Worm (Caenorhabditis elegans): ENCODE results near the gene tph-1.

tph-1 gene

ce11 chrII:7575614-7576013 lies 26.5 kb downstream of the tph-1 start, which contains the start of gene F35D2.1:
Gene F35D2.1, plus strand, starts transcription at chrII:7575914.
- no peak for TF ChIP-seq pha-4 (GFP tag; IDR thresholded peaks at IDR 0.05)
- TF ChIP-seq pha-4 (tag; optimal IDR thresholded peaks at IDR 0.05): no peak
- TF ChIP-seq snpc-1.2 (GFP tag; IDR thresholded peaks at IDR 0.05): no peak
- no peak for TF ChIP-seq zfp-2 (tag; optimal IDR thresholded peaks at IDR 0.05)
- TF ChIP-seq Y105C5A.15 (GFP tag; IDR thresholded peaks at IDR 0.05): no peak
- no peak for TF ChIP-seq duxl-1 (tag; optimal IDR thresholded peaks at IDR 0.05; ENCODE audit: poor library complexity)
- TF ChIP-seq spr-1 (tag; optimal IDR thresholded peaks at IDR 0.05): no peak
- TF ChIP-seq Y48G9A.11 (GFP tag; IDR thresholded peaks at IDR 0.05): no peak
- no peak for TF ChIP-seq fkh-10 (GFP tag; optimal IDR thresholded peaks at IDR 0.05)
- no peak for TF ChIP-seq nhr-6 (tag; optimal IDR thresholded peaks at IDR 0.05)

- TF ChIP-seq attf-4 (tag; optimal IDR thresholded peaks at IDR 0.05) (no peak), ceh-82 (tag; optimal IDR thresholded peaks at IDR 0.05) (no peak), ZK337.2 (GFP tag; IDR thresholded peaks at IDR 0.05) (no peak), zag-1 (tag; optimal IDR thresholded peaks at IDR 0.05) (no peak), hif-1 (tag; optimal IDR thresholded peaks at IDR 0.05) (no peak), tra-1 (GFP tag; IDR thresholded peaks at IDR 0.05) (no peak), lim-7 (GFP tag; IDR thresholded peaks at IDR 0.05) (no peak)
These were observed 28.3 kb downstream of the tph-1 start, which contains the start of gene F35D2.6 for ce11 chrII:7577412-7577811. Gene F35D2.6, plus strand, starts transcription at chrII:7577712.

- TF ChIP-seq lin-29 (GFP tag; IDR thresholded peaks at IDR 0.05) (no peak), egl-27 (tag; optimal IDR thresholded peaks at IDR 0.05) (no peak), Y105C5A.15 (GFP tag; IDR thresholded peaks at IDR 0.05) (no peak), ceh-44 (GFP tag; IDR thresholded peaks at IDR 0.05) (no peak), saeg-2 (GFP tag; IDR thresholded peaks at IDR 0.05) (no peak), lsy-2 (tag; optimal IDR thresholded peaks at IDR 0.05) (no peak)
These were observed 34.4 kb downstream of the tph-1 start, which contains the start of gene mks-3 for ce11 chrII:7583555-7583954. Gene mks-3, minus strand, starts transcription at chrII:7583655.

ce11 chrII:7588295-7588694 lies 39.2 kb downstream of the tph-1 start:
- TF ChIP-seq dmd-9 (GFP tag; IDR thresholded peaks at IDR 0.05) (no peak), lin-13 (GFP tag; optimal IDR thresholded peaks at IDR 0.05) (no peak), Y105C5A.15 (GFP tag; IDR thresholded peaks at IDR 0.05) (no peak), ceh-62 (tag; optimal IDR thresholded peaks at IDR 0.05) (no peak), unc-62 (GFP tag; optimal IDR thresholded peaks at IDR 0.05 in 1 of 2) (peak in 1 of 2 experiments; percentile 94), unc-62 (tag; optimal IDR thresholded peaks at IDR 0.05) (no peak), daf-19 (GFP tag; conservative IDR thresholded peaks at IDR 0.05) (no peak)

- TF ChIP-seq snpc-1.2 (GFP tag; IDR thresholded peaks at IDR 0.05) (no peak), hmg-1.1 (GFP tag; IDR thresholded peaks at IDR 0.05) (peak; percentile 62), nhr-41 (GFP tag; IDR thresholded peaks at IDR 0.05) (no peak), tag-97 (GFP tag; IDR thresholded peaks at IDR 0.05) (no peak), lin-29 (GFP tag; IDR thresholded peaks at IDR 0.05) (no peak), daf-19 (GFP tag; conservative IDR thresholded peaks at IDR 0.05) (no peak), pha-4 (GFP tag; IDR thresholded peaks at IDR 0.05) (no peak), pha-4 (tag; optimal IDR thresholded peaks at IDR 0.05) (no peak), F26F4.8 (GFP tag; conservative IDR thresholded peaks at IDR 0.05) (no peak), lin-15B (tag; optimal IDR thresholded peaks at IDR 0.05) (no peak), egl-43 (GFP tag; IDR thresholded peaks at IDR 0.05) (0 out of 2 replicates have a peak, but pooled peaks have one; percentile 43), unc-39 (tag; optimal IDR thresholded peaks at IDR 0.05) (no peak), attf-4 (tag; optimal IDR thresholded peaks at IDR 0.05) (no peak), sdz-12 (GFP tag; optimal IDR thresholded peaks at IDR 0.05) (no peak), cey-2 (tag; optimal IDR thresholded peaks at IDR 0.05; ENCODE audit: borderline replicate concordance, insufficient read depth) (no peak), fos-1 (tag; optimal IDR thresholded peaks at IDR 0.05) (no peak), dmd-8 (GFP tag; IDR thresholded peaks at IDR 0.05) (no peak), madf-9 (GFP tag; conservative IDR thresholded peaks at IDR 0.05) (no peak), ctbp-1 (GFP tag; IDR thresholded peaks at IDR 0.05) (peak; percentile 72; the same call in 1 of the 2 replicates), aha-1 (tag) (peak; percentile 94), aly-2 (tag; optimal IDR thresholded peaks at IDR 0.05) (no peak), zip-11 (GFP tag; IDR thresholded peaks at IDR 0.05) (no peak), madf-5 (GFP tag; IDR thresholded peaks at IDR 0.05) (no peak)
These were observed 44.1 kb downstream of the tph-1 start for ce11 chrII:7593227-7593626.

Measured in whole organism, L4 larva.